Worm (Caenorhabditis elegans): ENCODE measurements around the gene baf-1.

baf-1 gene

ce11 chrIII:9461894-9462784 lies 5.1 kb upstream of the baf-1 start:
- no peak for TF ChIP-seq nhr-80 (tag; optimal IDR thresholded peaks at IDR 0.05)
- TF ChIP-seq athp-1 (tag; optimal IDR thresholded peaks at IDR 0.05), result no peak
- TF ChIP-seq ceh-100 (GFP tag; IDR thresholded peaks at IDR 0.05), result peak; percentile 16; the same call in 1 of the 2 replicates
- TF ChIP-seq madf-6 (GFP tag; IDR thresholded peaks at IDR 0.05), result no peak
- no peak for TF ChIP-seq let-607 (tag; optimal IDR thresholded peaks at IDR 0.05)
- TF ChIP-seq B0035.1 (tag; optimal IDR thresholded peaks at IDR 0.05), result no peak
- no peak for TF ChIP-seq egrh-3 (GFP tag; IDR thresholded peaks at IDR 0.05)
- peak; percentile 72; the same call in 1 of the 2 replicates for TF ChIP-seq lin-26 (GFP tag; IDR thresholded peaks at IDR 0.05)
- TF ChIP-seq ztf-18 (tag; optimal IDR thresholded peaks at IDR 0.05), result peak; percentile 24
- no peak for TF ChIP-seq lin-54 (GFP tag; optimal IDR thresholded peaks at IDR 0.05)
- no peak for TF ChIP-seq repo-1 (tag; optimal IDR thresholded peaks at IDR 0.05)
- TF ChIP-seq ceh-58 (GFP tag; IDR thresholded peaks at IDR 0.05), result no peak
- TF ChIP-seq hrde-1 (tag; optimal IDR thresholded peaks at IDR 0.05; ENCODE audit: borderline replicate concordance), result no peak
- TF ChIP-seq ZK185.1 (tag; optimal IDR thresholded peaks at IDR 0.05; ENCODE audit: poor library complexity, severe bottlenecking), result no peak
- peak in 1 of 2 experiments; percentile 44 for TF ChIP-seq rec-8 (tag; optimal IDR thresholded peaks at IDR 0.05)
- no peak for TF ChIP-seq egl-18 (GFP tag; IDR thresholded peaks at IDR 0.05)
- no peak for TF ChIP-seq madf-10 (tag; optimal IDR thresholded peaks at IDR 0.05)
- TF ChIP-seq chd-7 (tag; optimal IDR thresholded peaks at IDR 0.05), result no peak
- peak; percentile 59 for TF ChIP-seq zfh-2 (GFP tag; conservative IDR thresholded peaks at IDR 0.05)
- no peak for TF ChIP-seq D2030.7 (GFP tag; IDR thresholded peaks at IDR 0.05)
- no peak for TF ChIP-seq ztf-22 (GFP tag; optimal IDR thresholded peaks at IDR 0.05)
- TF ChIP-seq dox-1 (GFP tag; IDR thresholded peaks at IDR 0.05), result no peak; the same call in 1 of the 2 replicates
- no peak for TF ChIP-seq egl-44 (GFP tag; IDR thresholded peaks at IDR 0.05)
- TF ChIP-seq cebp-2 (GFP tag; IDR thresholded peaks at IDR 0.05), result no peak
- no peak for TF ChIP-seq F49E8.2 (tag; optimal IDR thresholded peaks at IDR 0.05; ENCODE audit: insufficient read depth)
- no peak for TF ChIP-seq ccch-3 (GFP tag; optimal IDR thresholded peaks at IDR 0.05)
- TF ChIP-seq nhr-179 (tag; optimal IDR thresholded peaks at IDR 0.05), result no peak
- no peak for TF ChIP-seq lag-1 (GFP tag; IDR thresholded peaks at IDR 0.05)
- TF ChIP-seq die-1 (tag; optimal IDR thresholded peaks at IDR 0.05), result peak; percentile 45
- TF ChIP-seq ceh-27 (GFP tag; optimal IDR thresholded peaks at IDR 0.05), result no peak
- no peak for TF ChIP-seq attf-6 (GFP tag; IDR thresholded peaks at IDR 0.05)
- TF ChIP-seq ztf-25 (GFP tag; IDR thresholded peaks at IDR 0.05), result no peak
- TF ChIP-seq hlh-12 (tag; optimal IDR thresholded peaks at IDR 0.05), result no peak
- TF ChIP-seq attf-3 (GFP tag; conservative IDR thresholded peaks at IDR 0.05), result no peak
- no peak for TF ChIP-seq mes-4 (tag; optimal IDR thresholded peaks at IDR 0.05)
- no peak for TF ChIP-seq madf-8 (GFP tag; conservative IDR thresholded peaks at IDR 0.05)
- no peak for TF ChIP-seq efl-1 (GFP tag; optimal IDR thresholded peaks at IDR 0.05)
- TF ChIP-seq aptf-2 (GFP tag; conservative IDR thresholded peaks at IDR 0.05), result no peak
- no peak for TF ChIP-seq nhr-120 (GFP tag; IDR thresholded peaks at IDR 0.05)
- peak; percentile 21 for TF ChIP-seq F52B5.7 (tag; optimal IDR thresholded peaks at IDR 0.05)
- TF ChIP-seq zim-3 (tag; optimal IDR thresholded peaks at IDR 0.05), result no peak
- no peak for TF ChIP-seq attf-5 (GFP tag; optimal IDR thresholded peaks at IDR 0.05)
- TF ChIP-seq ceh-91 (GFP tag; IDR thresholded peaks at IDR 0.05), result no peak
- TF ChIP-seq aptf-3 (GFP tag; IDR thresholded peaks at IDR 0.05), result 0 out of 2 replicates have a peak, but pooled peaks have one; percentile 47
- TF ChIP-seq ztf-26 (tag; optimal IDR thresholded peaks at IDR 0.05), result no peak
- no peak for TF ChIP-seq tlf-1 (GFP tag; optimal IDR thresholded peaks at IDR 0.05)
- TF ChIP-seq F57C9.4 (tag; optimal IDR thresholded peaks at IDR 0.05), result no peak
